Worm (Caenorhabditis elegans) whole organism, late embryonic: ENCODE measurements around the gene C16A11.5.

Source experiments
- C08G9.2 ChIP-seq: sonication (generic microtip); optimal IDR thresholded peaks from 2 replicates; lab custom pipeline; 2016; ENCODE audit warnings: mild to moderate bottlenecking, missing genetic modification characterization, moderate library complexity, missing compliant biosample characterization
- C38D4.7 ChIP-seq: fragments of 200-800 bp; sonication (Bioruptor generic); optimal IDR thresholded peaks from 2 replicates; lab custom pipeline; 2018; ENCODE audit warnings: mild to moderate bottlenecking, missing genetic modification characterization, moderate library complexity, missing compliant biosample characterization
- F13H6.1 ChIP-seq: sonication (generic microtip); optimal IDR thresholded peaks from 2 replicates; lab custom pipeline; 2016; ENCODE audit warnings: missing genetic modification characterization, missing compliant biosample characterization
- K02D7.2 ChIP-seq: sonication (generic microtip); optimal IDR thresholded peaks from 2 replicates; lab custom pipeline; 2017; ENCODE audit warnings: mild to moderate bottlenecking, missing genetic modification characterization, missing compliant biosample characterization
- T23F11.4 ChIP-seq: fragments of 200-800 bp; sonication (Bioruptor generic); optimal IDR thresholded peaks from 2 replicates; lab custom pipeline; 2018; ENCODE audit warnings: mild to moderate bottlenecking, missing genetic modification characterization, missing compliant biosample characterization
- ceh-14 ChIP-seq: sonication (generic microtip); optimal IDR thresholded peaks from 2 replicates; lab custom pipeline; 2016; ENCODE audit warnings: missing genotype, missing genetic modification characterization, missing compliant biosample characterization
- ceh-18 ChIP-seq: sonication (generic microtip); optimal IDR thresholded peaks from 2 replicates; lab custom pipeline; 2016; ENCODE audit warnings: missing genetic modification characterization, missing compliant biosample characterization
- ceh-19 ChIP-seq: fragments of 200-800 bp; sonication (Bioruptor generic); optimal IDR thresholded peaks from 2 replicates; lab custom pipeline; 2018; ENCODE audit warnings: mild to moderate bottlenecking, missing genetic modification characterization, missing compliant biosample characterization
- ceh-22 ChIP-seq: sonication (generic microtip); optimal IDR thresholded peaks from 2 replicates; lab custom pipeline; 2017; ENCODE audit warnings: missing biosample characterization, missing genetic modification characterization
- ceh-31 ChIP-seq: sonication (generic microtip); optimal IDR thresholded peaks from 2 replicates; lab custom pipeline; 2016; ENCODE audit warnings: missing genetic modification characterization, missing compliant biosample characterization
- ceh-34 ChIP-seq: sonication (generic microtip); optimal IDR thresholded peaks from 2 replicates; lab custom pipeline; 2016; ENCODE audit warnings: mild to moderate bottlenecking, missing genetic modification characterization, missing compliant biosample characterization
- ceh-48 ChIP-seq: sonication (generic microtip); optimal IDR thresholded peaks from 2 replicates; lab custom pipeline; 2016; ENCODE audit warnings: missing genetic modification characterization, inconsistent platforms, missing compliant biosample characterization
- ceh-6 ChIP-seq: fragments of 200-800 bp; sonication (Bioruptor generic); optimal IDR thresholded peaks from 2 replicates; lab custom pipeline; 2018; ENCODE audit warnings: mild to moderate bottlenecking, missing genetic modification characterization, missing compliant biosample characterization
- ceh-9 ChIP-seq: sonication (generic microtip); optimal IDR thresholded peaks from 2 replicates; lab custom pipeline; 2016; ENCODE audit warnings: mild to moderate bottlenecking, missing genetic modification characterization, inconsistent platforms, missing compliant biosample characterization
- che-1 ChIP-seq: sonication (generic microtip); optimal IDR thresholded peaks from 2 replicates; lab custom pipeline; 2016; ENCODE audit warnings: mild to moderate bottlenecking, missing genetic modification characterization, missing compliant biosample characterization
- dmd-4 ChIP-seq: sonication (generic microtip); optimal IDR thresholded peaks from 2 replicates; lab custom pipeline; 2016; ENCODE audit warnings: borderline replicate concordance, missing genetic modification characterization, missing compliant biosample characterization
- dve-1 ChIP-seq: sonication (generic microtip); optimal IDR thresholded peaks from 2 replicates; lab custom pipeline; 2017; ENCODE audit warnings: antibody characterized with exemption, mild to moderate bottlenecking, missing genetic modification characterization, missing compliant biosample characterization
- elt-4 ChIP-seq: sonication (generic microtip); optimal IDR thresholded peaks from 2 replicates; lab custom pipeline; 2016; ENCODE audit warnings: missing genetic modification characterization, missing compliant biosample characterization
- ets-4 ChIP-seq: sonication (generic microtip); optimal IDR thresholded peaks from 2 replicates; lab custom pipeline; 2016; ENCODE audit warnings: missing genetic modification characterization, missing compliant biosample characterization
- fax-1 ChIP-seq: sonication (generic microtip); optimal IDR thresholded peaks from 2 replicates; lab custom pipeline; 2016; ENCODE audit warnings: missing genotype, missing genetic modification characterization, missing compliant biosample characterization
- hlh-15 ChIP-seq: sonication (generic microtip); optimal IDR thresholded peaks from 2 replicates; lab custom pipeline; 2016; ENCODE audit warnings: missing genetic modification characterization, missing compliant biosample characterization
- hlh-8 ChIP-seq: sonication (generic microtip); optimal IDR thresholded peaks from 2 replicates; lab custom pipeline; 2016; ENCODE audit warnings: missing genotype, missing genetic modification characterization, missing compliant biosample characterization
- lin-11 ChIP-seq: fragments of 200-800 bp; sonication (Bioruptor generic); optimal IDR thresholded peaks from 2 replicates; lab custom pipeline; 2018; ENCODE audit warnings: mild to moderate bottlenecking, missing genetic modification characterization, missing compliant biosample characterization
- nfya-1 ChIP-seq: sonication (generic microtip); optimal IDR thresholded peaks from 2 replicates; lab custom pipeline; 2017; ENCODE audit warnings: missing genetic modification characterization, mild to moderate bottlenecking, missing compliant biosample characterization, antibody characterized with exemption, moderate library complexity
- nhr-11 ChIP-seq: fragments of 150-350 bp; optimal IDR thresholded peaks from 2 replicates; lab custom pipeline; 2014; ENCODE audit warnings: missing biosample characterization, missing genetic modification characterization
- npax-4 ChIP-seq: sonication (generic microtip); optimal IDR thresholded peaks from 2 replicates; lab custom pipeline; 2016; ENCODE audit warnings: missing genetic modification characterization, missing compliant biosample characterization
- odd-2 ChIP-seq: sonication (generic microtip); optimal IDR thresholded peaks from 2 replicates; lab custom pipeline; 2017; ENCODE audit warnings: antibody characterized with exemption, mild to moderate bottlenecking, missing genetic modification characterization, missing compliant biosample characterization
- pag-3 ChIP-seq: sonication (generic microtip); optimal IDR thresholded peaks from 2 replicates; lab custom pipeline; 2016; ENCODE audit warnings: missing compliant biosample characterization, missing genetic modification characterization, borderline replicate concordance
- pha-2 ChIP-seq: sonication (generic microtip); optimal IDR thresholded peaks from 2 replicates; lab custom pipeline; 2017; ENCODE audit warnings: mild to moderate bottlenecking, missing genetic modification characterization, missing compliant biosample characterization
- pqm-1 ChIP-seq: sonication (generic microtip); optimal IDR thresholded peaks from 2 replicates; lab custom pipeline; 2016; ENCODE audit warnings: missing genetic modification characterization, missing compliant biosample characterization
- pros-1 ChIP-seq: fragments of 150-350 bp; optimal IDR thresholded peaks from 2 replicates; lab custom pipeline; 2014; ENCODE audit warnings: missing biosample characterization, missing genetic modification reagents, missing genetic modification characterization
- rnt-1 ChIP-seq: sonication (generic microtip); optimal IDR thresholded peaks from 2 replicates; lab custom pipeline; 2016; ENCODE audit warnings: missing genetic modification characterization, missing compliant biosample characterization
- sdc-2 ChIP-seq: sonication (generic microtip); optimal IDR thresholded peaks from 2 replicates; lab custom pipeline; 2016; ENCODE audit warnings: missing genotype, missing genetic modification characterization, missing compliant biosample characterization
- sox-2 ChIP-seq: fragments of 200-800 bp; sonication (Bioruptor generic); IDR thresholded peaks from 2 replicates; pipeline ENCODE4 v1.3.6; 2022; ENCODE audit warnings: missing genetic modification reagents, missing genetic modification characterization, missing compliant biosample characterization
- syd-9 ChIP-seq: sonication (generic microtip); optimal IDR thresholded peaks from 2 replicates; lab custom pipeline; 2016; ENCODE audit warnings: mild to moderate bottlenecking, missing genetic modification characterization, moderate library complexity, missing compliant biosample characterization
- tbx-2 ChIP-seq: sonication (generic microtip); optimal IDR thresholded peaks from 2 replicates; lab custom pipeline; 2016; ENCODE audit warnings: missing genetic modification characterization, missing compliant biosample characterization
- tbx-7 ChIP-seq: sonication (generic microtip); optimal IDR thresholded peaks from 2 replicates; lab custom pipeline; 2016; ENCODE audit warnings: missing genotype, missing genetic modification characterization, missing compliant biosample characterization
- unc-3 ChIP-seq, 2 experiments: fragments of 200-800 bp in 1 of 2; sonication (Bioruptor generic) in 1 of 2; sonication (generic microtip) in 1 of 2; conservative IDR thresholded peaks in 1 of 2; optimal IDR thresholded peaks in 1 of 2; 2 replicates each; pipeline versions ENCODE4 v1.3.6 to Lab custom; 2016 to 2022; ENCODE audit warnings: missing compliant biosample characterization in 2 of 2, missing genetic modification characterization in 2 of 2, missing genetic modification reagents in 1 of 2
- unc-42 ChIP-seq: sonication (generic microtip); optimal IDR thresholded peaks from 2 replicates; lab custom pipeline; 2016; ENCODE audit warnings: missing genotype, missing genetic modification characterization, missing compliant biosample characterization
- unc-55 ChIP-seq: sonication (generic microtip); optimal IDR thresholded peaks from 2 replicates; lab custom pipeline; 2017; ENCODE audit warnings: missing biosample characterization, missing genetic modification reagents, missing genetic modification characterization
- unc-86 ChIP-seq: sonication (generic microtip); optimal IDR thresholded peaks from 2 replicates; lab custom pipeline; 2016; ENCODE audit warnings: missing genetic modification characterization, missing compliant biosample characterization
- zip-5 ChIP-seq: sonication (generic microtip); optimal IDR thresholded peaks from 2 replicates; lab custom pipeline; 2016; ENCODE audit warnings: missing genetic modification characterization, missing compliant biosample characterization
- ztf-16 ChIP-seq: sonication (generic microtip); optimal IDR thresholded peaks from 2 replicates; lab custom pipeline; 2017; ENCODE audit warnings: missing genetic modification characterization, missing compliant biosample characterization

Gene C16A11.5

DNA sequence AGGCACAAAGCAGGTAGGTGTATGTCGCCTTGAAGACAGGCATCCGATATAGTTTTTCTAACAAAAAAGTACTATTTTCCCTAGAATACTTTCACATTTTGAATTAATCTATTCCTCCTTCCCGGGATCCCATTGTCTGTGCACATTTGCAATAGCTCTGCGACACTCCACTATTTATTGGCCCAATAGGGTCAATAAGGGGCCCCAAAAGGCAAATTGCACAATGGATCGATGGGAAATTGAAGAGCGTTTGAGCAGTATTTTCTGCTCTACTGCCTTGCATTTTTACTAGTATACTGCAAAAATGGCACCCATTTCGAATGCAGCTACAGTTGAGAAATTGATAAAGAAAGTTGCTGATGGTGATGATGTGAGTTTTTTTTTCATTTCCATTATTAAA, 40.7 kb upstream of the C16A11.5 start, which contains the start of gene R03H10.11:
Gene R03H10.11 (plus strand): TSS at position 301 of the 400 bp plus-strand sequence.
- no peak for TF ChIP-seq tbx-7 (tag; lab: Kevin White, UChicago)
- no peak for TF ChIP-seq lin-11
- TF ChIP-seq dmd-4 (tag; lab: Kevin White, UChicago) = no peak
- no peak for TF ChIP-seq hlh-15 (tag; lab: Kevin White, UChicago)
- TF ChIP-seq pha-2 (tag; lab: Kevin White, UChicago) = no peak
- TF ChIP-seq odd-2 (tag; lab: Kevin White, UChicago) = no peak
- TF ChIP-seq ceh-31 (tag; lab: Kevin White, UChicago) = no peak
- no peak for TF ChIP-seq T23F11.4 (GFP tag; lab: Kevin White, UChicago)
- TF ChIP-seq F13H6.1 (tag; lab: Kevin White, UChicago) = no peak
- TF ChIP-seq pqm-1 = no peak

DNA sequence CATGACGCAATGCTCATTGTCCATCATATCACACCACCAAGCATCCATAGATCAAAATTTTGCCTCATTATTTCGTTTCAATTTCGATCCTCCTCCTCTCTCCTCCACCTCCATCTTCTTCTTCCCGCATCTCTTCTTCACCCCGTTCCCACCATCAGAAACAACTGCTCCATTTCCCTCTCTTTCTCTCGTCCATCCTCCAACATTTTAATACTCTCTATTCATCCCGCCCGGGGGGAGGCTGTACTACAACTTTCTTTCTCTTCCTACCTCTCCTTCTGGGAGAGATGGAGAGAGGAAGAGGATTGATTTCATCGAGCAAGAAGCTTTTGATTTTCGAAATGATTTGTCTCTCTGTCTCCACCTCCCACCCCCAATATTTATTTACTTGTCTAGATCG, 39.1 kb upstream of the C16A11.5 start:
- TF ChIP-seq ceh-18 (tag; lab: Kevin White, UChicago) (peak; percentile 81), unc-42 (no peak), tbx-2 (tag; lab: Kevin White, UChicago) (peak; percentile 26), pag-3 (tag; lab: Kevin White, UChicago) (no peak), pros-1 (tag; lab: Kevin White, UChicago) (no peak), ceh-48 (tag; lab: Kevin White, UChicago) (no peak), rnt-1 (tag; lab: Kevin White, UChicago) (peak; percentile 78), hlh-8 (tag; lab: Kevin White, UChicago) (no peak), nfya-1 (tag; lab: Kevin White, UChicago) (peak; percentile 1), unc-86 (tag; lab: Kevin White, UChicago) (no peak), unc-55 (peak; percentile 55), K02D7.2 (tag; lab: Kevin White, UChicago) (no peak), ceh-34 (peak; percentile 33), C08G9.2 (no peak)
- TF ChIP-seq, all 69 proteins: peak for 6

DNA sequence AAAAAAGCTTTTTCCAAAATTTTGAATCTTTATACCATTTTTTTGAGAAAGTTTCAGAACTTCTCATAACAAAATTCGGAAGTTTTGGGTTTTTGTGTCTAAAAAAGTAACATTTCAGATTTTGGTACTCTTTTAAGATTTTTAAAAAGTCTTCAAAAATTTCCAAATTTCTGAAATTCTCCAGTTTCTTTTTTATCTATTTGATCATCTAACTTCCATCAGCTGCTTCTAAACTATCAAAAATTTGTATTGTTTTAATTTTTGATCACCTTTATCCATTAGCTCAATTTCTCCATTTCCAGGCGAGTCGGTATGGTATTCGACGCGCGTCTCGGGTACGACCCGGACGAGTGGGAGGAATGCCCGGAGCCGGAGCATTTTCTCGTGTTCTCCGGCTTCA, 36.7 kb upstream of the C16A11.5 start, which contains the start of gene cpna-1:
Gene cpna-1 (plus strand): TSS at position 301 of the 400 bp plus-strand sequence.
- no peak for TF ChIP-seq pha-2 (tag; lab: Kevin White, UChicago)

DNA sequence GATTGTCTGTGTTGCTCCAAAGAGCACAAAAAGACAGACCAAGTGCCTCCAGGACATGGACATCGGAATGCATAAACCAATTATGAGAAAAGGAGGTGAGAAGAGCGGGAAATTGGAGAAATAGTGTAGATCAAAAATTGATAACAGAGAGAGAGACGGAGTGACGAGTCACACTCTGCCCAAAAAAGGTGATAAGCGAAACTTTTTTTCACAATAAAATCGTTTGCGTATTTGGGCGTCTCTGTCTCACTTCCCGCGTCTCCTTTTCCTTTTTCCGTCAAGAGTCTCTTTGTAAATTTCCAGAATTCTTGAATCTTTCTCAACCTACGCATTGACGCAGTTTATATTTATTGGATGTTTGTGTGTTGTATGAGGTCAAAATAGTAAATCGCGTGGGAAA, 29.0 kb upstream of the C16A11.5 start, which contains the start of gene mth-2:
Gene mth-2 (minus strand): TSS at position 188 of the 400 bp plus-strand sequence.
- TF ChIP-seq nfya-1 (tag; lab: Kevin White, UChicago) (no peak), F13H6.1 (tag; lab: Kevin White, UChicago) (no peak), unc-3 (GFP tag; conservative IDR thresholded peaks at IDR 0.05; lab: Robert Waterston, UW) (no peak), unc-3 (tag; optimal IDR thresholded peaks at IDR 0.05; lab: Kevin White, UChicago) (no peak), ets-4 (tag; lab: Kevin White, UChicago) (no peak), zip-5 (tag; lab: Kevin White, UChicago) (no peak), C08G9.2 (no peak), ceh-48 (tag; lab: Kevin White, UChicago) (no peak), nhr-11 (tag; lab: Kevin White, UChicago) (no peak), ceh-14 (tag; lab: Kevin White, UChicago) (no peak), pag-3 (tag; lab: Kevin White, UChicago) (no peak), dve-1 (tag; lab: Kevin White, UChicago) (no peak), elt-4 (tag; lab: Kevin White, UChicago) (no peak), ztf-16 (tag; lab: Kevin White, UChicago) (no peak), sox-2 (GFP tag; lab: Robert Waterston, UW) (no peak), tbx-7 (tag; lab: Kevin White, UChicago) (no peak)
- TF ChIP-seq, all 69 proteins: peak for 0

DNA sequence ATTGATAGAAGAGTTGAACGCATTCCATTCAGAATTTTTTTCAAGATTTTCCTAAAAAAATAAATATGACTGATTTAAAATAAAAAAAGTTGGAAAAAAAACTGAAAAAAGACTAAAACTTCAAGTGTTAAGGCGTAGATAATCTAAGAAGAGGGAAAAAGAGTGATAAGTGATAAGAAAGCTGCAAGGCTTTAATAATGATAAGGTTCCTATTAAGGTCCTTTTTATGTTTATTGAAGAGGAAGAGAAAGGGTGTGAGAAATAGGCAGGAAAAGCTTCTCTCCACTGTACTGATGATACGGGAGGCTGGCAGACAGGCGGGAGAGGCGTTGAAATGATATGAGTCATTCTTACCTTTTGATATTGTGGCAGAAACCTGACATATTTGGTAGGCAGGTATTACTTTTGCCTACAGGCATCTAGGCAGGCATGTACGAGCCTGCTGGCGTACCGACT, 19.3 kb upstream of the C16A11.5 start, which contains the start of gene mth-1:
Gene mth-1 (minus strand): TSS at position 51 of the 456 bp plus-strand sequence.
- no peak for TF ChIP-seq T23F11.4 (GFP tag; lab: Kevin White, UChicago)
- no peak for TF ChIP-seq ets-4 (tag; lab: Kevin White, UChicago)
- TF ChIP-seq zip-5 (tag; lab: Kevin White, UChicago) = no peak
- TF ChIP-seq che-1 (tag; lab: Kevin White, UChicago) = no peak
- no peak for TF ChIP-seq nhr-11 (tag; lab: Kevin White, UChicago)
- TF ChIP-seq pros-1 (tag; lab: Kevin White, UChicago) = no peak
- TF ChIP-seq dve-1 (tag; lab: Kevin White, UChicago) = no peak
- TF ChIP-seq hlh-8 (tag; lab: Kevin White, UChicago) = no peak
- TF ChIP-seq sdc-2 = no peak
- no peak for TF ChIP-seq ceh-22 (tag; lab: Kevin White, UChicago)
- no peak for TF ChIP-seq fax-1 (tag; lab: Kevin White, UChicago)
- TF ChIP-seq C38D4.7 = no peak
- TF ChIP-seq ceh-6 (GFP tag; lab: Kevin White, UChicago) = no peak
- no peak for TF ChIP-seq npax-4 (tag; lab: Kevin White, UChicago)
- TF ChIP-seq ceh-19 (GFP tag; lab: Kevin White, UChicago) = no peak
- no peak for TF ChIP-seq syd-9 (tag; lab: Kevin White, UChicago)
- no peak for TF ChIP-seq ceh-9 (tag; lab: Kevin White, UChicago)
